Worm (Caenorhabditis elegans): ENCODE results near the gene F41B4.3.

- TF ChIP-seq tbx-11 (GFP tag; IDR thresholded peaks at IDR 0.05) = no peak
- TF ChIP-seq aly-1 (tag; optimal IDR thresholded peaks at IDR 0.05) = no peak
- TF ChIP-seq flt-1 (GFP tag; IDR thresholded peaks at IDR 0.05) = no peak
- TF ChIP-seq ets-7 (tag; optimal IDR thresholded peaks at IDR 0.05) = no peak
- TF ChIP-seq ama-1 (optimal IDR thresholded peaks at IDR 0.05) = no peak
- TF ChIP-seq ceh-36 (tag; optimal IDR thresholded peaks at IDR 0.05) = no peak
- TF ChIP-seq hmbx-1 (tag; optimal IDR thresholded peaks at IDR 0.05) = no peak
- TF ChIP-seq sea-1 (GFP tag; conservative IDR thresholded peaks at IDR 0.05) = no peak
- no peak for TF ChIP-seq B0310.2 (tag; optimal IDR thresholded peaks at IDR 0.05)
- peak; percentile 62 for TF ChIP-seq hmg-4 (GFP tag; optimal IDR thresholded peaks at IDR 0.05)
- TF ChIP-seq F13C5.2 (tag; optimal IDR thresholded peaks at IDR 0.05) = no peak
Observed at ce11 chrX:6806463-6806862, 29.5 kb downstream of the F41B4.3 start, which contains the start of gene atg-2.
